Comparison of ENCODE assay signal across 6 fruit fly cellular contexts in genomic region chrX:10767350-10768005, dm6.
TF ChIP-seq lines count a peak whose summit lies in the region.

No protein-coding gene starts in this region.

- no peak for TF ChIP-seq CTCF in whole organism, embryonic (GFP tag; optimal IDR thresholded peaks at IDR 0.05; lab: Kevin White, UChicago)

TF ChIP-seq in whole organism, 6 proteins besides CTCF, POLR2A, EP300 and RAD21:
- TF ChIP-seq Dll (optimal IDR thresholded peaks at IDR 0.05; lab: Kevin White, UChicago) (no peak), EcR (GFP tag; optimal IDR thresholded peaks at IDR 0.05; lab: Kevin White, UChicago) (no peak), pan (optimal IDR thresholded peaks at IDR 0.05; lab: Kevin White, UChicago) (no peak), CG8478 (optimal IDR thresholded peaks at IDR 0.05; lab: Kevin White, UChicago) (peak; percentile 61), psq (optimal IDR thresholded peaks at IDR 0.05; lab: Kevin White, UChicago) (no peak)

TF ChIP-seq in whole organism, adult, 20 proteins besides CTCF, POLR2A, EP300 and RAD21 (continues in another document):
- TF ChIP-seq Mnt (GFP tag; optimal IDR thresholded peaks at IDR 0.05; lab: Kevin White, UChicago) (peak; percentile 36), CG14711 (tag; optimal IDR thresholded peaks at IDR 0.05; lab: Kevin White, UChicago) (peak; percentile 70), CG11617 (GFP tag; optimal IDR thresholded peaks at IDR 0.05; lab: Kevin White, UChicago) (peak; percentile 58), CG7045 (GFP tag; optimal IDR thresholded peaks at IDR 0.05; lab: Kevin White, UChicago) (peak; percentile 42), CG33017 (tag; optimal IDR thresholded peaks at IDR 0.05; lab: Kevin White, UChicago) (no peak), CG12768 (GFP tag; optimal IDR thresholded peaks at IDR 0.05; lab: Kevin White, UChicago) (peak; percentile 48), toe (GFP tag; optimal IDR thresholded peaks at IDR 0.05; lab: Kevin White, UChicago) (peak; percentile 24), kay (GFP tag; lab: Kevin White, UChicago; ENCODE audit: borderline replicate concordance) (peak; percentile 91), ovo (GFP tag; optimal IDR thresholded peaks at IDR 0.05; lab: Kevin White, UChicago) (peak; percentile 75), Hr96 (GFP tag; optimal IDR thresholded peaks at IDR 0.05; lab: Kevin White, UChicago) (peak; percentile 82), Crg-1 (GFP tag; optimal IDR thresholded peaks at IDR 0.05; lab: Kevin White, UChicago) (no peak), Clk (GFP tag; optimal IDR thresholded peaks at IDR 0.05; lab: Kevin White, UChicago) (no peak), cic (GFP tag; optimal IDR thresholded peaks at IDR 0.05; lab: Kevin White, UChicago) (peak; percentile 18), CG7101 (tag; optimal IDR thresholded peaks at IDR 0.05; lab: Kevin White, UChicago) (peak; percentile 56), pad (GFP tag; optimal IDR thresholded peaks at IDR 0.05; lab: Kevin White, UChicago) (peak; percentile 63), bab1 (GFP tag; optimal IDR thresholded peaks at IDR 0.05; lab: Kevin White, UChicago) (peak; percentile 60), tj (GFP tag; optimal IDR thresholded peaks at IDR 0.05; lab: Kevin White, UChicago) (peak; percentile 39)

TF ChIP-seq in whole organism, embryonic, 481 proteins besides CTCF, POLR2A, EP300 and RAD21 (continues in another document):
- TF ChIP-seq CG11504 (tag; optimal IDR thresholded peaks at IDR 0.05; lab: Kevin White, UChicago) (peak; percentile 65), ken (GFP tag; IDR thresholded peaks at IDR 0.05; lab: Robert Waterston, UW) (peak; percentile 42; the same call in 1 of the 3 replicates), eve (GFP tag; optimal IDR thresholded peaks at IDR 0.05; lab: Kevin White, UChicago) (no peak), CG3838 (GFP tag; optimal IDR thresholded peaks at IDR 0.05; lab: Kevin White, UChicago) (no peak), CG10366 (GFP tag; IDR thresholded peaks at IDR 0.05; lab: Robert Waterston, UW) (peak; percentile 49), CG9817 (tag; optimal IDR thresholded peaks at IDR 0.05; lab: Kevin White, UChicago) (peak; percentile 55), Aef1 (GFP tag; IDR thresholded peaks at IDR 0.05; lab: Robert Waterston, UW) (peak; percentile 88), Abd-B (GFP tag; optimal IDR thresholded peaks at IDR 0.05; lab: Kevin White, UChicago) (no peak), repo (GFP tag; optimal IDR thresholded peaks at IDR 0.05; lab: Kevin White, UChicago) (peak; percentile 51), CG6765 (GFP tag; optimal IDR thresholded peaks at IDR 0.05; lab: Kevin White, UChicago) (peak; percentile 71), hb (GFP tag; IDR thresholded peaks at IDR 0.05; lab: Robert Waterston, UW; ENCODE audit: partially characterized antibody) (no peak), Poxn (GFP tag; IDR thresholded peaks at IDR 0.05; lab: Robert Waterston, UW) (no peak), chm (GFP tag; IDR thresholded peaks at IDR 0.05; lab: Robert Waterston, UW) (peak; percentile 79), CG1602 (GFP tag; optimal IDR thresholded peaks at IDR 0.05; lab: Kevin White, UChicago) (peak; percentile 3), CG7357 (GFP tag; IDR thresholded peaks at IDR 0.05; lab: Robert Waterston, UW) (no peak; the same call in 2 of the 3 replicates), CG13424 (tag; optimal IDR thresholded peaks at IDR 0.05; lab: Kevin White, UChicago) (peak; percentile 62), B-H2 (GFP tag; optimal IDR thresholded peaks at IDR 0.05; lab: Kevin White, UChicago) (peak; percentile 83), CG2120 (GFP tag; optimal IDR thresholded peaks at IDR 0.05; lab: Kevin White, UChicago) (peak; percentile 84)

TF ChIP-seq in whole organism, prepupa, 60 proteins besides CTCF, POLR2A, EP300 and RAD21 (continues in another document):
- TF ChIP-seq CG34406 (GFP tag; optimal IDR thresholded peaks at IDR 0.05; lab: Kevin White, UChicago) = peak; percentile 48
- peak; percentile 59 for TF ChIP-seq pdm3 (GFP tag; optimal IDR thresholded peaks at IDR 0.05; lab: Kevin White, UChicago)
- TF ChIP-seq CG8119 (GFP tag; IDR thresholded peaks at IDR 0.05; lab: Robert Waterston, UW) = peak; percentile 59
- peak; percentile 79 for TF ChIP-seq eg (GFP tag; IDR thresholded peaks at IDR 0.05; lab: Robert Waterston, UW)
- TF ChIP-seq cyc (GFP tag; optimal IDR thresholded peaks at IDR 0.05; lab: Kevin White, UChicago) = peak; percentile 30
- peak; percentile 46 for TF ChIP-seq CG6792 (GFP tag; optimal IDR thresholded peaks at IDR 0.05; lab: Kevin White, UChicago)
- TF ChIP-seq topi (GFP tag; optimal IDR thresholded peaks at IDR 0.05; lab: Kevin White, UChicago) = peak; percentile 65
- peak; percentile 83 for TF ChIP-seq net (GFP tag; optimal IDR thresholded peaks at IDR 0.05; lab: Kevin White, UChicago)
- peak; percentile 70 for TF ChIP-seq CG6276 (GFP tag; optimal IDR thresholded peaks at IDR 0.05; lab: Kevin White, UChicago)
- peak; percentile 56 for TF ChIP-seq dac (GFP tag; optimal IDR thresholded peaks at IDR 0.05; lab: Kevin White, UChicago)
- peak; percentile 34 for TF ChIP-seq fkh (GFP tag; optimal IDR thresholded peaks at IDR 0.05; lab: Kevin White, UChicago)
- TF ChIP-seq Hr39 (GFP tag; optimal IDR thresholded peaks at IDR 0.05; lab: Kevin White, UChicago) = peak; percentile 51
- no peak for TF ChIP-seq CG8319 (GFP tag; optimal IDR thresholded peaks at IDR 0.05; lab: Kevin White, UChicago)
- TF ChIP-seq Blimp-1 (GFP tag; optimal IDR thresholded peaks at IDR 0.05; lab: Kevin White, UChicago) = no peak
- no peak for TF ChIP-seq Ets21C (GFP tag; optimal IDR thresholded peaks at IDR 0.05; lab: Kevin White, UChicago)
- TF ChIP-seq ss (GFP tag; optimal IDR thresholded peaks at IDR 0.05; lab: Kevin White, UChicago) = peak; percentile 95 to 97
- TF ChIP-seq Eip78C (GFP tag; lab: Kevin White, UChicago) = peak; percentile 83
- TF ChIP-seq Sox102F (GFP tag; optimal IDR thresholded peaks at IDR 0.05; lab: Kevin White, UChicago) = peak; percentile 59

TF ChIP-seq in whole organism, pupa, 21 proteins besides CTCF, POLR2A, EP300 and RAD21 (continues in another document):
- peak; percentile 70 for TF ChIP-seq CG8301 (tag; optimal IDR thresholded peaks at IDR 0.05; lab: Kevin White, UChicago)
- TF ChIP-seq EcR (GFP tag; optimal IDR thresholded peaks at IDR 0.05; lab: Kevin White, UChicago) = peak; percentile 14
- TF ChIP-seq CG4496 (GFP tag; IDR thresholded peaks at IDR 0.05; lab: Robert Waterston, UW) = peak; percentile 72
- TF ChIP-seq Pif1B (GFP tag; optimal IDR thresholded peaks at IDR 0.05; lab: Kevin White, UChicago) = peak; percentile 63
- TF ChIP-seq CG12605 (GFP tag; IDR thresholded peaks at IDR 0.05; lab: Robert Waterston, UW) = peak; percentile 7
- TF ChIP-seq CG13204 (GFP tag; optimal IDR thresholded peaks at IDR 0.05; lab: Kevin White, UChicago) = peak; percentile 74
- TF ChIP-seq CG14655 (GFP tag; optimal IDR thresholded peaks at IDR 0.05; lab: Kevin White, UChicago) = peak; percentile 81
- peak; percentile 64 for TF ChIP-seq rn (GFP tag; IDR thresholded peaks at IDR 0.05; lab: Robert Waterston, UW)
- peak; percentile 67 for TF ChIP-seq CG8159 (tag; optimal IDR thresholded peaks at IDR 0.05; lab: Kevin White, UChicago)
- peak; percentile 56 for TF ChIP-seq CG34367 (tag; optimal IDR thresholded peaks at IDR 0.05; lab: Kevin White, UChicago)
- TF ChIP-seq CG32121 (GFP tag; IDR thresholded peaks at IDR 0.05; lab: Robert Waterston, UW) = peak; percentile 82
- peak; percentile 38 for TF ChIP-seq CG9948 (tag; optimal IDR thresholded peaks at IDR 0.05; lab: Kevin White, UChicago)
- peak; percentile 9 for TF ChIP-seq Snoo (tag; optimal IDR thresholded peaks at IDR 0.05; lab: Kevin White, UChicago)
- TF ChIP-seq Ets98B (GFP tag; IDR thresholded peaks at IDR 0.05; lab: Robert Waterston, UW) = peak; percentile 82
- TF ChIP-seq CG10348 (GFP tag; IDR thresholded peaks at IDR 0.05; lab: Robert Waterston, UW) = peak; percentile 38; the same call in 1 of the 2 replicates
- TF ChIP-seq CG17806 (tag; optimal IDR thresholded peaks at IDR 0.05; lab: Kevin White, UChicago) = peak; percentile 44
- peak; percentile 88 for TF ChIP-seq gl (tag; optimal IDR thresholded peaks at IDR 0.05; lab: Kevin White, UChicago)
- TF ChIP-seq CG15710 (tag; optimal IDR thresholded peaks at IDR 0.05; lab: Kevin White, UChicago) = peak; percentile 66
- peak; percentile 73 for TF ChIP-seq Pif1A (GFP tag; optimal IDR thresholded peaks at IDR 0.05; lab: Kevin White, UChicago)
- peak; percentile 44 for TF ChIP-seq D1 (tag; optimal IDR thresholded peaks at IDR 0.05; lab: Kevin White, UChicago)

TF ChIP-seq in whole organism, wandering third instar larva, 38 proteins besides CTCF, POLR2A, EP300 and RAD21 (continues in another document):
- TF ChIP-seq Rel (GFP tag; optimal IDR thresholded peaks at IDR 0.05; lab: Kevin White, UChicago) (no peak), Rel (tag; optimal IDR thresholded peaks at IDR 0.05; lab: Kevin White, UChicago) (peak; percentile 45), Dfd (GFP tag; optimal IDR thresholded peaks at IDR 0.05; lab: Kevin White, UChicago) (no peak), CG9705 (GFP tag; optimal IDR thresholded peaks at IDR 0.05; lab: Kevin White, UChicago) (no peak), h (GFP tag; optimal IDR thresholded peaks at IDR 0.05; lab: Kevin White, UChicago) (peak; percentile 68), Hnf4 (GFP tag; optimal IDR thresholded peaks at IDR 0.05; lab: Kevin White, UChicago) (peak; percentile 38), fru (GFP tag; optimal IDR thresholded peaks at IDR 0.05; lab: Kevin White, UChicago) (peak; percentile 68), Sp1 (GFP tag; optimal IDR thresholded peaks at IDR 0.05; lab: Kevin White, UChicago) (peak; percentile 35), Hr78 (GFP tag; optimal IDR thresholded peaks at IDR 0.05; lab: Kevin White, UChicago) (no peak), Jra (GFP tag; optimal IDR thresholded peaks at IDR 0.05; lab: Kevin White, UChicago) (no peak), sv (GFP tag; optimal IDR thresholded peaks at IDR 0.05; lab: Kevin White, UChicago) (peak; percentile 51), OdsH (GFP tag; optimal IDR thresholded peaks at IDR 0.05; lab: Kevin White, UChicago) (peak; percentile 32), Dif (GFP tag; optimal IDR thresholded peaks at IDR 0.05; lab: Kevin White, UChicago; ENCODE audit: partially characterized antibody) (no peak), rgr (GFP tag; optimal IDR thresholded peaks at IDR 0.05; lab: Kevin White, UChicago) (peak; percentile 58), dmrt93B (GFP tag; optimal IDR thresholded peaks at IDR 0.05; lab: Kevin White, UChicago) (peak; percentile 14), Hr83 (GFP tag; optimal IDR thresholded peaks at IDR 0.05; lab: Kevin White, UChicago; ENCODE audit: poor library complexity, severe bottlenecking) (peak; percentile 28), N (GFP tag; optimal IDR thresholded peaks at IDR 0.05; lab: Kevin White, UChicago) (peak; percentile 72), HLH106 (tag; optimal IDR thresholded peaks at IDR 0.05; lab: Kevin White, UChicago) (peak; percentile 58), Abd-B (GFP tag; optimal IDR thresholded peaks at IDR 0.05; lab: Kevin White, UChicago) (no peak), ey (GFP tag; optimal IDR thresholded peaks at IDR 0.05; lab: Kevin White, UChicago) (peak; percentile 68), CrebA (GFP tag; optimal IDR thresholded peaks at IDR 0.05; lab: Kevin White, UChicago; ENCODE audit: borderline replicate concordance) (no peak), jim (GFP tag; optimal IDR thresholded peaks at IDR 0.05; lab: Kevin White, UChicago) (no peak)
